Worm (Caenorhabditis elegans): ENCODE measurements around the gene srlf-5.

Gene srlf-5

ce11 chrIV:12883190-12883589 is 43.3 kb downstream of the srlf-5 start, which contains the start of gene ZK896.4:
Gene ZK896.4 (minus strand): TSS chrIV:12883290.
- TF ChIP-seq aptf-3 (GFP tag; IDR thresholded peaks at IDR 0.05) (no peak), bed-1 (GFP tag; IDR thresholded peaks at IDR 0.05) (no peak), lir-1 (GFP tag; conservative IDR thresholded peaks at IDR 0.05) (no peak)

DNA sequence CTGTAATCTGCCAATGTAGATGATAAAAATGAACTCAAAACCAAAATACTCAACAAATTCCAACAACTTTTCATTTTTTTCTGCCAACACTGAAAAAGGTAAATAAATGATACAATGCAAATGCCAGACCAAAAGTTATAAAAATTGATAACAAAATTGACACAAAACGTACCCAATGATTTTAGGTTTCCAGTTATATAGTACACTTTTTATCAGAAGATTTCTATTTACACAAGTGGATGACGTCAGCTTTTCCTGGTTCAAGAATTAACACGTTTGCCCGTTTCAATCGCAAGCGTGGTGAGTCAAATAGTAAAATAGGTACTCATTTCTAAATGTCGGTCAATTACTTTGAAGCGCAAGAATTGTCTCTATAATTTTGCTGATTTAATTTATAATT is 47.0 kb downstream of the srlf-5 start, which contains the start of gene ZK896.5:
TSS of gene ZK896.5 (minus strand) at position 89 of the 400 bp plus-strand sequence.
- TF ChIP-seq C17E4.6 (GFP tag; IDR thresholded peaks at IDR 0.05): no peak
- no peak for TF ChIP-seq attf-3 (GFP tag; conservative IDR thresholded peaks at IDR 0.05)
- no peak for TF ChIP-seq ceh-100 (GFP tag; IDR thresholded peaks at IDR 0.05)
- TF ChIP-seq nhr-80 (tag; optimal IDR thresholded peaks at IDR 0.05): peak; percentile 42
- no peak for TF ChIP-seq Y53G8AR.9 (GFP tag; conservative IDR thresholded peaks at IDR 0.05)
- TF ChIP-seq pha-4 (tag; optimal IDR thresholded peaks at IDR 0.05): no peak
- no peak for TF ChIP-seq efl-1 (GFP tag; optimal IDR thresholded peaks at IDR 0.05)

ce11 chrIV:12876558-12876957 is 50.0 kb downstream of the srlf-5 start:
- TF ChIP-seq nhr-80 (tag; optimal IDR thresholded peaks at IDR 0.05) (peak; percentile 52), ztf-25 (GFP tag; IDR thresholded peaks at IDR 0.05) (no peak)

Measured in whole organism, young adult.